Worm (Caenorhabditis elegans): Measurements from ENCODE around the gene C08B6.10.

ce11 chrV:10111129-10111528, 14.2 kb upstream of the C08B6.10 start:
- TF ChIP-seq ztf-23 (GFP tag; IDR thresholded peaks at IDR 0.05) (no peak), ztf-29 (GFP tag; IDR thresholded peaks at IDR 0.05) (no peak), flt-1 (GFP tag; IDR thresholded peaks at IDR 0.05) (no peak)

Data from whole organism, midembryonic.